Fruit fly (Drosophila melanogaster) whole organism, embryonic: ENCODE measurements around the gene CG44261.

Source experiments
- Ada2b ChIP-seq: fragments of 200-800 bp; sonication (Bioruptor generic); IDR thresholded peaks from 2 replicates; pipeline ENCODE4 v1.3.6; 2022; ENCODE audit warnings: missing biosample characterization, missing genetic modification characterization
- B-H1 ChIP-seq: fragments of 200-800 bp; sonication (Bioruptor generic); IDR thresholded peaks from 3 replicates; pipeline ENCODE4 v1.3.6; 2022; ENCODE audit warnings: missing biosample characterization, missing genetic modification characterization
- Bgb ChIP-seq: fragments of 200-800 bp; sonication (Bioruptor generic); IDR thresholded peaks from 2 replicates; pipeline ENCODE4 v1.3.6; 2022; ENCODE audit warnings: missing biosample characterization, missing genetic modification characterization; ENCODE audit not compliant: partially characterized antibody
- BtbVII ChIP-seq: fragments of 200-800 bp; sonication (Bioruptor generic); optimal IDR thresholded peaks from 3 replicates; lab custom pipeline; 2017; ENCODE audit warnings: missing biosample characterization, mild to moderate bottlenecking, missing genetic modification characterization
- CG1024 ChIP-seq: fragments of 200-800 bp; sonication (Bioruptor generic); IDR thresholded peaks from 2 replicates; pipeline ENCODE4 v1.3.6; 2022; ENCODE audit warnings: missing biosample characterization, missing genetic modification characterization
- CG10321 ChIP-seq: fragments of 200-800 bp; sonication (Bioruptor generic); IDR thresholded peaks from 2 replicates; pipeline ENCODE4 v1.3.6; 2022; ENCODE audit warnings: missing biosample characterization, missing genetic modification characterization
- CG10959 ChIP-seq: fragments of 200-800 bp; sonication (Bioruptor generic); IDR thresholded peaks from 2 replicates; pipeline ENCODE4 v1.3.6; 2022; ENCODE audit warnings: missing biosample characterization, missing genetic modification characterization
- CG11085 ChIP-seq: fragments of 200-800 bp; sonication (Bioruptor generic); IDR thresholded peaks from 2 replicates; pipeline ENCODE4 v1.3.6; 2022; ENCODE audit warnings: missing biosample characterization, missing genetic modification characterization
- CG11398 ChIP-seq: fragments of 200-800 bp; sonication (Bioruptor generic); optimal IDR thresholded peaks from 2 replicates; lab custom pipeline; 2016; ENCODE audit warnings: missing biosample characterization, missing genetic modification characterization
- CG13296 ChIP-seq: fragments of 200-800 bp; sonication (Bioruptor generic); optimal IDR thresholded peaks from 3 replicates; lab custom pipeline; 2018; ENCODE audit warnings: missing biosample characterization, mild to moderate bottlenecking, missing genetic modification characterization
- CG1529 ChIP-seq: fragments of 200-800 bp; sonication (Bioruptor generic); optimal IDR thresholded peaks from 3 replicates; lab custom pipeline; 2018; ENCODE audit warnings: missing biosample characterization, missing genetic modification characterization
- CG1602 ChIP-seq: fragments of 200-800 bp; sonication (Bioruptor generic); optimal IDR thresholded peaks from 3 replicates; lab custom pipeline; 2016; ENCODE audit warnings: missing biosample characterization, missing genetic modification characterization
- CG16779 ChIP-seq: fragments of 200-800 bp; sonication (Bioruptor generic); IDR thresholded peaks from 2 replicates; pipeline ENCODE4 v1.3.6; 2022; ENCODE audit warnings: missing biosample characterization, missing genetic modification characterization
- CG18764 ChIP-seq: fragments of 200-800 bp; sonication (Bioruptor generic); optimal IDR thresholded peaks from 3 replicates; lab custom pipeline; 2016; ENCODE audit warnings: missing biosample characterization, missing genetic modification characterization
- CG30431 ChIP-seq: fragments of 200-800 bp; sonication (Bioruptor generic); optimal IDR thresholded peaks from 2 replicates; lab custom pipeline; 2017; ENCODE audit warnings: missing biosample characterization, missing genetic modification characterization
- CG31441 ChIP-seq: fragments of 200-800 bp; sonication (Bioruptor generic); IDR thresholded peaks from 2 replicates; pipeline ENCODE4 v1.3.6; 2022; ENCODE audit warnings: missing biosample characterization, missing genetic modification characterization
- CG32772 ChIP-seq: fragments of 200-800 bp; sonication (Bioruptor generic); IDR thresholded peaks from 2 replicates; pipeline ENCODE4 v1.3.6; 2022; ENCODE audit warnings: missing biosample characterization, missing genetic modification characterization
- CG3281 ChIP-seq: fragments of 200-800 bp; sonication (Bioruptor generic); optimal IDR thresholded peaks from 3 replicates; lab custom pipeline; 2017; ENCODE audit warnings: missing biosample characterization, mild to moderate bottlenecking, missing genetic modification characterization
- CG34422 ChIP-seq: fragments of 200-800 bp; sonication (Bioruptor generic); IDR thresholded peaks from 3 replicates; pipeline ENCODE4 v1.3.6; 2022; ENCODE audit warnings: missing biosample characterization, missing genetic modification characterization
- CG4328 ChIP-seq: fragments of 200-800 bp; sonication (Bioruptor generic); optimal IDR thresholded peaks from 3 replicates; lab custom pipeline; 2017; ENCODE audit warnings: missing biosample characterization, missing genetic modification reagents, missing genetic modification characterization
- CG6654 ChIP-seq: fragments of 200-800 bp; sonication (Bioruptor generic); optimal IDR thresholded peaks from 2 replicates; lab custom pipeline; 2017; ENCODE audit warnings: missing biosample characterization, mild to moderate bottlenecking, missing genetic modification characterization
- CG6813 ChIP-seq: fragments of 200-800 bp; sonication (Bioruptor generic); optimal IDR thresholded peaks from 2 replicates; lab custom pipeline; 2017; ENCODE audit warnings: missing biosample characterization, missing genetic modification characterization, mild to moderate bottlenecking, moderate library complexity, missing genetic modification reagents
- CG7556 ChIP-seq: fragments of 200-800 bp; sonication (Bioruptor generic); optimal IDR thresholded peaks from 2 replicates; lab custom pipeline; 2017; ENCODE audit warnings: missing biosample characterization, mild to moderate bottlenecking, missing genetic modification characterization
- CG9215 ChIP-seq: fragments of 200-800 bp; sonication (Bioruptor generic); IDR thresholded peaks from 2 replicates; pipeline ENCODE4 v1.3.6; 2022; ENCODE audit warnings: missing biosample characterization, missing genetic modification characterization
- ERR ChIP-seq: fragments of 200-800 bp; sonication (Bioruptor generic); optimal IDR thresholded peaks from 2 replicates; lab custom pipeline; 2016; ENCODE audit warnings: missing biosample characterization, missing genetic modification characterization
- Gsc ChIP-seq: fragments of 200-800 bp; sonication (Bioruptor generic); IDR thresholded peaks from 2 replicates; pipeline ENCODE4 v1.3.6; 2022; ENCODE audit warnings: missing biosample characterization, missing genetic modification characterization
- MBD-R2 ChIP-seq: fragments of 200-800 bp; sonication (Bioruptor generic); IDR thresholded peaks from 2 replicates; pipeline ENCODE4 v1.3.6; 2022; ENCODE audit warnings: missing biosample characterization, missing genetic modification characterization
- Med ChIP-seq: fragments of 200-800 bp; sonication (Bioruptor generic); peaks from one replicate; lab custom pipeline; 2016; ENCODE audit warnings: missing biosample characterization, missing genetic modification characterization, mild to moderate bottlenecking, inconsistent platforms, moderate library complexity
- Spps ChIP-seq: fragments of 200-800 bp; sonication (Bioruptor generic); optimal IDR thresholded peaks from 2 replicates; lab custom pipeline; 2018; ENCODE audit warnings: missing biosample characterization, mild to moderate bottlenecking, missing genetic modification characterization
- Stat92E ChIP-seq, 3 experiments: fragments of >200 bp in 2 of 3; fragments of 200-800 bp in 1 of 3; sonication (Bioruptor generic) in 1 of 3; optimal IDR thresholded peaks; 2 replicates each; lab custom pipeline; 2017 to 2019; ENCODE audit warnings: missing biosample characterization in 3 of 3, missing genetic modification characterization in 3 of 3, mild to moderate bottlenecking in 1 of 3, moderate library complexity in 1 of 3
- abd-A ChIP-seq: fragments of 200-800 bp; sonication (Bioruptor generic); optimal IDR thresholded peaks from 3 replicates; lab custom pipeline; 2019; ENCODE audit warnings: missing biosample characterization, mild to moderate bottlenecking, missing genetic modification characterization, moderate library complexity
- br ChIP-seq: fragments of >200 bp; optimal IDR thresholded peaks from 2 replicates; lab custom pipeline; 2017
- crol ChIP-seq: fragments of 200-800 bp; sonication (Bioruptor generic); IDR thresholded peaks from 2 replicates; pipeline ENCODE4 v1.3.6; 2022; ENCODE audit warnings: missing biosample characterization, missing genetic modification characterization
- crp ChIP-seq, 2 experiments: fragments of 200-800 bp; sonication (Bioruptor generic); optimal IDR thresholded peaks; 2 replicates in 1 of 2; 3 replicates in 1 of 2; lab custom pipeline; 2017; ENCODE audit warnings: missing biosample characterization in 2 of 2, missing genetic modification characterization in 2 of 2, mild to moderate bottlenecking in 1 of 2, moderate library complexity in 1 of 2
- h ChIP-seq: fragments of >200 bp; optimal IDR thresholded peaks from 2 replicates; lab custom pipeline; 2017
- hb ChIP-seq: fragments of 200-800 bp; sonication (Bioruptor generic); IDR thresholded peaks from 3 replicates; pipeline ENCODE4 v1.3.6; 2022; ENCODE audit warnings: missing biosample characterization, missing genetic modification characterization; ENCODE audit not compliant: partially characterized antibody
- hkb ChIP-seq, 2 experiments: fragments of 200-800 bp in 1 of 2; fragments of >200 bp in 1 of 2; sonication (Bioruptor generic) in 1 of 2; IDR thresholded peaks in 1 of 2; optimal IDR thresholded peaks in 1 of 2; 2 replicates each; pipeline versions ENCODE4 v1.3.6 to Lab custom; 2017 to 2022; ENCODE audit warnings: missing biosample characterization in 1 of 2, missing genetic modification characterization in 1 of 2
- jumu ChIP-seq: fragments of 200-800 bp; sonication (Bioruptor generic); optimal IDR thresholded peaks from 3 replicates; lab custom pipeline; 2016; ENCODE audit warnings: missing biosample characterization, missing genetic modification characterization
- kah ChIP-seq: fragments of 200-800 bp; sonication (Bioruptor generic); optimal IDR thresholded peaks from 2 replicates; lab custom pipeline; 2018; ENCODE audit warnings: missing biosample characterization, mild to moderate bottlenecking, missing genetic modification characterization
- kni ChIP-seq: fragments of 200-800 bp; sonication (Bioruptor generic); optimal IDR thresholded peaks from 3 replicates; lab custom pipeline; 2017; ENCODE audit warnings: mild to moderate bottlenecking, missing biosample characterization, missing genetic modification reagents, missing genetic modification characterization
- lab ChIP-seq: fragments of 200-800 bp; sonication (Bioruptor generic); optimal IDR thresholded peaks from 3 replicates; lab custom pipeline; 2017; ENCODE audit warnings: missing biosample characterization, missing genetic modification characterization, mild to moderate bottlenecking, moderate library complexity, missing genetic modification reagents
- peb ChIP-seq: fragments of 200-800 bp; sonication (Bioruptor generic); IDR thresholded peaks from 2 replicates; pipeline ENCODE4 v1.3.6; 2022; ENCODE audit warnings: missing biosample characterization, missing genetic modification characterization
- rib ChIP-seq: fragments of 200-800 bp; sonication (Bioruptor generic); IDR thresholded peaks from 2 replicates; pipeline ENCODE4 v1.3.6; 2022; ENCODE audit warnings: missing biosample characterization, missing genetic modification characterization
- sd ChIP-seq: fragments of 200-800 bp; sonication (Bioruptor generic); optimal IDR thresholded peaks from 3 replicates; lab custom pipeline; 2018; ENCODE audit warnings: missing biosample characterization, mild to moderate bottlenecking, missing genetic modification characterization, moderate library complexity
- sisA ChIP-seq: fragments of 200-800 bp; sonication (Bioruptor generic); IDR thresholded peaks from 2 replicates; pipeline ENCODE4 v1.3.6; 2022; ENCODE audit warnings: missing biosample characterization, missing genetic modification characterization
- sna ChIP-seq: fragments of 200-800 bp; sonication (Bioruptor generic); IDR thresholded peaks from 2 replicates; pipeline ENCODE4 v1.3.6; 2022; ENCODE audit warnings: missing biosample characterization, missing genetic modification characterization; ENCODE audit not compliant: partially characterized antibody
- stc ChIP-seq: fragments of 200-800 bp; sonication (Bioruptor generic); IDR thresholded peaks from 2 replicates; pipeline ENCODE4 v1.3.6; 2022; ENCODE audit warnings: missing biosample characterization, missing genetic modification characterization
- tgo ChIP-seq: fragments of 200-800 bp; sonication (Bioruptor generic); IDR thresholded peaks from 3 replicates; pipeline ENCODE4 v1.3.6; 2022; ENCODE audit warnings: missing biosample characterization, missing genetic modification characterization
- wdn ChIP-seq: fragments of 200-800 bp; sonication (Bioruptor generic); IDR thresholded peaks from 2 replicates; pipeline ENCODE4 v1.3.6; 2022; ENCODE audit warnings: missing biosample characterization, missing genetic modification characterization
- z ChIP-seq: fragments of 200-800 bp; sonication (Bioruptor generic); IDR thresholded peaks from 3 replicates; pipeline ENCODE4 v1.3.6; 2022; ENCODE audit warnings: missing biosample characterization, missing genetic modification characterization
- zen2 ChIP-seq: fragments of 200-800 bp; sonication (Bioruptor generic); IDR thresholded peaks from 3 replicates; pipeline ENCODE4 v1.3.6; 2022; ENCODE audit warnings: missing biosample characterization, missing genetic modification characterization; ENCODE audit not compliant: partially characterized antibody

The CG44261 gene

dm6 chr3R:9401127-9401603, 6.8 kb downstream of the CG44261 start, which contains the start of the genes RpL34b and CG8132 (continued):
- TF ChIP-seq hkb (optimal IDR thresholded peaks at IDR 0.05; lab: Kevin White, UChicago) (peak; percentile 91), hkb (GFP tag; IDR thresholded peaks at IDR 0.05; lab: Robert Waterston, UW) (peak; percentile 93), B-H1 (GFP tag; lab: Robert Waterston, UW) (peak; percentile 89), CG10959 (GFP tag; lab: Robert Waterston, UW) (peak; percentile 88), CG1024 (GFP tag; lab: Robert Waterston, UW) (peak; percentile 88), CG7556 (GFP tag; lab: Kevin White, UChicago) (peak; percentile 93), Spps (tag; lab: Kevin White, UChicago) (peak; percentile 91), kni (GFP tag; lab: Kevin White, UChicago) (peak; percentile 96), CG34422 (GFP tag; lab: Robert Waterston, UW) (peak; percentile 96), lab (GFP tag; lab: Kevin White, UChicago) (peak; percentile 98), CG4328 (GFP tag; lab: Kevin White, UChicago) (peak; percentile 97), CG11398 (peak; percentile 91), br (lab: Kevin White, UChicago) (no peak), peb (GFP tag; lab: Robert Waterston, UW) (peak; percentile 90), sd (tag; lab: Kevin White, UChicago) (peak; percentile 87), crp (GFP tag; optimal IDR thresholded peaks at IDR 0.05; lab: Kevin White, UChicago) (peak in 1 of 2 experiments; percentile 76), Med (GFP tag; lab: Kevin White, UChicago) (peak; percentile 99), z (GFP tag; lab: Robert Waterston, UW) (peak; percentile 64; the same call in 1 of the 3 replicates), CG6813 (GFP tag; lab: Kevin White, UChicago) (peak; percentile 93), ERR (GFP tag; lab: Kevin White, UChicago) (peak; percentile 91), sisA (GFP tag; lab: Robert Waterston, UW) (peak; percentile 96), Stat92E (GFP tag; optimal IDR thresholded peaks at IDR 0.05; lab: Kevin White, UChicago) (peak in 1 of 3 experiments; percentile 73), CG11085 (GFP tag; lab: Robert Waterston, UW) (peak; percentile 97), crol (GFP tag; lab: Robert Waterston, UW) (no peak; the same call in 1 of the 2 replicates), zen2 (GFP tag; lab: Robert Waterston, UW) (no peak), CG6654 (peak; percentile 71), CG18764 (peak; percentile 94), CG1602 (peak; percentile 96), Gsc (GFP tag; lab: Robert Waterston, UW) (peak; percentile 79), BtbVII (GFP tag; lab: Kevin White, UChicago) (peak; percentile 90), stc (GFP tag; lab: Robert Waterston, UW) (peak; percentile 93), h (lab: Kevin White, UChicago) (no peak), CG13296 (peak; percentile 97), rib (GFP tag; lab: Robert Waterston, UW) (peak; percentile 96), CG9215 (peak; percentile 95), wdn (GFP tag; lab: Robert Waterston, UW) (peak; percentile 96), kah (peak; percentile 95), hb (GFP tag; lab: Robert Waterston, UW) (no peak), sna (GFP tag; lab: Robert Waterston, UW) (no peak; the same call in 1 of the 2 replicates), CG32772 (GFP tag; lab: Robert Waterston, UW) (peak; percentile 96), CG10321 (peak; percentile 70), Ada2b (GFP tag; lab: Robert Waterston, UW) (peak; percentile 88), CG1529 (GFP tag; lab: Kevin White, UChicago) (peak; percentile 90), CG3281 (GFP tag; lab: Kevin White, UChicago) (peak; percentile 94), Bgb (GFP tag; lab: Robert Waterston, UW) (peak; percentile 61), CG31441 (GFP tag; lab: Robert Waterston, UW) (peak; percentile 94), CG30431 (GFP tag; lab: Kevin White, UChicago) (peak; percentile 95), jumu (GFP tag; lab: Kevin White, UChicago) (peak; percentile 97), MBD-R2 (GFP tag; lab: Robert Waterston, UW) (peak; percentile 97), CG16779 (GFP tag; lab: Robert Waterston, UW) (peak; percentile 83), abd-A (no peak), tgo (GFP tag; lab: Robert Waterston, UW) (peak; percentile 96)
